Fruit fly (Drosophila melanogaster) ovary, adult (tissue): ENCODE results near the gene CG12581.
A peak's percentile ranks its signal among the peaks of the same experiment; 100 is the strongest.

Experiments
- CG17801 ChIP-seq: fragments of 200-800 bp; optimal IDR thresholded peaks from 2 replicates; lab custom pipeline; 2019; ENCODE audit warnings: missing biosample characterization, mild to moderate bottlenecking, missing genetic modification characterization, moderate library complexity; ENCODE audit not compliant: partially characterized antibody

Gene CG12581

DNA sequence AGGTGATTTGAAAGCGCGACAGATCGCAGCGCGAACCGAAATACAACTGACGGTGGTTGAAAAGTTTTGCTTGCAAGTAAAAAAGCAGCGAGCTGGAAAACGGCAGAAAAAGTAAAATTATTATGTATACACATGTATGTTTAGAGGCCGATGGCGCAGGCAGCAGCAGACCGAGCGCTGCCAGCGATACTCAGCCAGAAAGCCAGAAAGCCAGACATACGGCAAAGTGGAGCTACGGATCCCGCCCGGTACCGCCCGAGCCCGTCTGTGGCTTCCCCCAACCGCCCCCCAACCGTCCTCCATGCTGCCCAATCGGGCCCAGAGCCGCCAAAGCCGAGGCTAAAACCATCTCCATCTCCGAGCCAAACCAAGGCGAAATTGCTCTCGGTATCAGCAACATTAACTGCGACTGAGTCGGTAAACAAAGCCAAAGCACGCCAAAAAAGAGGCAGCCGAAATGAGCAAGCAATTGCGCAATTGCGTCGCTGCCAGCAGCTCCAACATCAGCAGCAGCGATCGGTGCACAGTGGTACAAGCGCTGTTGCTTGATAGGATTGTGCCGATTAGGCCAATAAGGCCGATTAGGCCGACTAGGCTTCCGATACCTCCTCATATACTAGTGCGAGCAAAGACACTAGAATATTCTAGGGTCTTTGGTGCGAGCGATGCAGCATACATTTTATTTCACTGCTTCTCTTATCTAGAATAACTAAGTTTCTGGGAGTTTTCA, 41.0 kb downstream of the CG12581 start, which contains the start of gene CG14636:
Gene CG14636 (minus strand): TSS at position 51 of the 730 bp plus-strand sequence.
- TF ChIP-seq CG17801 (GFP tag; lab: Kevin White, UChicago) = peak; percentile 33

DNA sequence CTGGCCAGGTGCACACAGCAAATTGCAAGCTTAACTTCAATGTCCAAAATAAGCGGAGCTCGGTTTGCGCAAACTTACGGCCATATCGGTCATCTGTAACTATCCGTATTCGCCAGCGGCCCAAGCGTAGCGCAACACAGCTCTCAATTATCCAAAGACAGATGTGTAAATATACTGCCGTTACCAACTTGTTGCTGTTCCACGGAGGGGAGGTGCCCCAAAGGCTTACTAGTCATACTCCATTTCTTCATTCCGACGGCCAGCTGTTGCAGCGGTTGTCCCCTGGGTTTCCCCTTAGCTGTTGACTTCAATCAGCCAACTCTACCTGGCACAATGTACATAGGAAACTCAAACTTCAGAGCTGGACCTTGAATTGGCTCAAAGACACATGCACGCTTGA, 45.6 kb downstream of the CG12581 start, which contains the start of gene CG31516:
Gene CG31516 (minus strand): TSS at position 101 of the 400 bp plus-strand sequence.
- TF ChIP-seq CG17801 (GFP tag; lab: Kevin White, UChicago) = no peak

dm6 chr3R:4220780-4221179, 46.3 kb downstream of the CG12581 start:
- TF ChIP-seq CG17801 (GFP tag; lab: Kevin White, UChicago) = peak; percentile 63

DNA sequence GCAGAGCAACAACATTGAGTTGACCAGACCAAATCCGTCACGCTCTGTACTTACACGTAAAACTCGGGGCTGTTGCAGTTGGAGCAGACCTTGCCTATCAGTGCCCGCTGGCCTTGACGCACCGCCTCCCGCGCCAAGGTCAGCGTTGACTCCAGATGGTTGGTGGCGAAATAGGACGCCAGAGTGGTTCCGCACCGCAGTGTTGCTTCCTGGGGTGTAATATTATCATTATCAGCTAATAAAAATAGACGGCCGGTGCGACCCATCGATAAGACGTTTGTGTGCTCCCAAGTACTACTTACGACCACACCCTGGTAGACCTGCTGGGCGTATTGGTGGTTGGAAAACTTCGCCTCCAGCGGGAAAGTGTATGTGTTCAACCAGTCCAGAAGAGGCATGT, 54.0 kb downstream of the CG12581 start:
- TF ChIP-seq CG17801 (GFP tag; lab: Kevin White, UChicago) = no peak

DNA sequence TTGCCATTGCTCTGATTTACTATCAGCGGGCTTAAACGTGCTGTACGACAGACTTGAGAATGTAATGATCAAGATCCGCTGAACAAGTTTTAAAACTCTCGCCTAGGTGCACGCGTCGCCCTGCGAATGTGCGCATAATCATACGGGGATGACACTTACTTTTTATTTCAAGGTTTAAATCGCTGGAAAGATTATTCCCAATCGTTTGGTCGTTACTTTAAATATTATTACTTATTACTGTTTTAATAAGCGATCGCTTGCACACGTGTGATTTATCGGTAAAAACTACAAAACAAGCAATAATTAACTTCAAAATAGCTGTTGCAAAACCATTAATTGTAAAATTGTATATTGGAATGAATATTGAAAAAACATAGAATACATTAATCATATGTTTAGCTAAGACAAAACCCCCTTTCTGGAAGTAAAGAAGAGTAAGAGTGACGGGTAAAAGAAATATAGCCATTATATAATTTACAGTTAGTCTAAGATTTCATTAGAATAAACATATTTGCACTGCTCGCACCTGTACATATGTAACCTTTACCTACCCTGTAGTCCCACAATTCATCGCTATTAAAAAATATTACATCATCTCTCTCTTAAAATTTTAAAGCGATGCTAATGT, 54.8 kb downstream of the CG12581 start, which contains the start of gene DhpD:
Gene DhpD (minus strand): TSS at position 102 of the 628 bp plus-strand sequence.
- peak; percentile 86 for TF ChIP-seq CG17801 (GFP tag; lab: Kevin White, UChicago)

DNA sequence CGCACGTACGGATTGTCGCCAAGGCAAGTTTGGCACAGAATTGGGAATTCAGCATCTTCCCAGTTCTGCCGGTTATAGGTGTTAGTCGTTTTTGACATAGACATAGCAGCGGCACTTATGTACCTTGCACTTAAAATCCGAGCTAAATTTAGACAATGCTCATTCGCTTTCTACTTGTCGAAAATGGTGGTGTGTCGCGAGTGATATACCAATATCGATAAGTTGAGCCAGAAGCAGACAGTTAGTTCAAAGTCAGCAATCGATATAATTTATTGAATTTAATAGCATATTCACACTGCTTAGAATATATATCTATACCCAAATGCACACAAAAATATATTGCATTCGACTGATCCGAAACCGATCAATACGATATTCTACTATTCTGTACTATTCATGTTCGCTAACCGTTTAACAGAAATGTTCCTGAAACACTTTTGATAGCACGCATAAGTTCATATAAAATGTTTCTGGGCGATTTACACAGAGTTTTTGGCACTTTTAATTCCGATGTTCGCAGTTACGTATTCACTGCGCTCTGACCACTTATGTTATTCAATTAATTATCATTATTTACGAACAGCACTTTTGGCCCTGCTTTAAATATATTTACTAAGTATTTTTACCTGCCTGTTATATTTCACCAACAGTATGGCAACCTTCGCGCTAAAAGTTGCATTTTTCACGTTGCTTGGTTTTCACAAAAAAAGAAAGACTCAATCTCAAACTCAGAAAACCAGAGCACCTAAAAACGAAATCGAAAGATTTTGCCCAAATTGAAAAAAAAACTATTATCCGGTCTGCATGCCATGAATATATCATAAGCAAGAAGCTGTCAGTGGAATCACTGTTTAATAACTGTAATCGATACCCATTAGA, 57.9 kb downstream of the CG12581 start, which contains the start of gene CG14641:
Gene CG14641 (minus strand): TSS at position 204 of the 879 bp plus-strand sequence.
- TF ChIP-seq CG17801 (GFP tag; lab: Kevin White, UChicago) = no peak

- TF ChIP-seq CG17801 (GFP tag; lab: Kevin White, UChicago) = no peak
Measured at dm6 chr3R:4233018-4233385, 58.6 kb downstream of the CG12581 start, which contains the start of gene abs. abs (plus strand) TSS chr3R:4233047.

dm6 chr3R:4234991-4235553, 60.6 kb downstream of the CG12581 start, which contains the start of gene Gel:
Gel (plus strand) TSS chr3R:4235217.
- no peak for TF ChIP-seq CG17801 (GFP tag; lab: Kevin White, UChicago)
